Fruit fly (Drosophila melanogaster): ENCODE measurements around the gene Osi11.

Gene Osi11

DNA sequence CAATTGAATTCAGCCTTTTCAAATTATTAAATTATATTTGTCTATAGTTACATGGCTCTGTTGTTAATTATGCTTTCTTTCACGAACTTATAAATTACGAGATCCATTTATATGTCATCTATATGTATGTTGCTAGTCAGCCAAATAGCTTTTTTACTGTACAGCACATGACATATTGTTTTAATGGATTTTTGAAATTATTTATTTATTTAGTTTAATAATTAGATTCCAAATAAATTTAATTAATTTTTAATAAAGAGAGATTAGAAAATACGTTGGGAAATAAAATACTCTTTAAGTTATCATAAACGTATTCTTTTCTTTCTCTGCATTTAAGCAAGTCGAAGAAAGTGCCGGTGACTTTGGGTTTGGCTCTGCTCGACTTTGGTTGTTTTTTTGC lies 27.3 kb downstream of the Osi11 start (continued):
- TF ChIP-seq CG11695 (GFP tag; IDR thresholded peaks at IDR 0.05) (no peak), sob (GFP tag; IDR thresholded peaks at IDR 0.05) (no peak), CG12391 (tag; optimal IDR thresholded peaks at IDR 0.05) (peak; percentile 45), kay (GFP tag; optimal IDR thresholded peaks at IDR 0.05) (no peak), CG12236 (GFP tag; optimal IDR thresholded peaks at IDR 0.05) (no peak), CG7271 (tag; optimal IDR thresholded peaks at IDR 0.05) (no peak), Dad (GFP tag; optimal IDR thresholded peaks at IDR 0.05) (no peak), so (GFP tag; IDR thresholded peaks at IDR 0.05) (no peak), Doc2 (GFP tag; IDR thresholded peaks at IDR 0.05) (no peak), Scr (GFP tag; IDR thresholded peaks at IDR 0.05; ENCODE audit: partially characterized antibody) (no peak), btn (GFP tag; optimal IDR thresholded peaks at IDR 0.05) (no peak), CG31441 (GFP tag; IDR thresholded peaks at IDR 0.05) (peak; percentile 72), CG8089 (GFP tag; optimal IDR thresholded peaks at IDR 0.05) (no peak), CG13287 (GFP tag; IDR thresholded peaks at IDR 0.05; ENCODE audit: partially characterized antibody) (no peak), CG15696 (tag; optimal IDR thresholded peaks at IDR 0.05) (no peak), amos (GFP tag; IDR thresholded peaks at IDR 0.05; ENCODE audit: partially characterized antibody) (no peak), CG33557 (GFP tag; optimal IDR thresholded peaks at IDR 0.05) (no peak), onecut (GFP tag; IDR thresholded peaks at IDR 0.05) (no peak), CG7556 (GFP tag; optimal IDR thresholded peaks at IDR 0.05) (peak; percentile 47), Sox102F (GFP tag; optimal IDR thresholded peaks at IDR 0.05) (peak; percentile 72), Six4 (GFP tag; optimal IDR thresholded peaks at IDR 0.05) (no peak), nerfin-1 (tag; optimal IDR thresholded peaks at IDR 0.05) (peak; percentile 16), CG7786 (GFP tag; optimal IDR thresholded peaks at IDR 0.05) (no peak), Ets97D (GFP tag; optimal IDR thresholded peaks at IDR 0.05) (no peak), D19A (tag; optimal IDR thresholded peaks at IDR 0.05) (peak; percentile 52), grau (tag; optimal IDR thresholded peaks at IDR 0.05) (peak; percentile 35), Mrtf (GFP tag; IDR thresholded peaks at IDR 0.05) (no peak), D (optimal IDR thresholded peaks at IDR 0.05) (no peak), D (GFP tag; optimal IDR thresholded peaks at IDR 0.05) (peak; percentile 23), CG9727 (GFP tag; optimal IDR thresholded peaks at IDR 0.05) (no peak), rib (GFP tag; IDR thresholded peaks at IDR 0.05) (no peak), CG1647 (GFP tag; optimal IDR thresholded peaks at IDR 0.05) (no peak), dmrt99B (tag; optimal IDR thresholded peaks at IDR 0.05) (peak; percentile 70), CG12769 (tag; optimal IDR thresholded peaks at IDR 0.05) (no peak), CG4328 (GFP tag; optimal IDR thresholded peaks at IDR 0.05) (no peak), vvl (GFP tag; IDR thresholded peaks at IDR 0.05) (no peak), CG6254 (GFP tag; optimal IDR thresholded peaks at IDR 0.05) (peak; percentile 32), CTCF (GFP tag; optimal IDR thresholded peaks at IDR 0.05) (no peak), gro (GFP tag; optimal IDR thresholded peaks at IDR 0.05) (no peak), CG17361 (GFP tag; IDR thresholded peaks at IDR 0.05) (peak; percentile 82), Deaf1 (tag; optimal IDR thresholded peaks at IDR 0.05) (no peak), HmgD (GFP tag; optimal IDR thresholded peaks at IDR 0.05) (no peak), CG12071 (GFP tag; optimal IDR thresholded peaks at IDR 0.05) (no peak), CG4404 (GFP tag; IDR thresholded peaks at IDR 0.05) (no peak), grn (GFP tag; optimal IDR thresholded peaks at IDR 0.05) (no peak), CG42726 (GFP tag; IDR thresholded peaks at IDR 0.05; ENCODE audit: partially characterized antibody) (no peak), Nf-YB (GFP tag; optimal IDR thresholded peaks at IDR 0.05) (no peak), NFAT (GFP tag; IDR thresholded peaks at IDR 0.05) (no peak), CG6813 (GFP tag; optimal IDR thresholded peaks at IDR 0.05) (no peak), tna (GFP tag; IDR thresholded peaks at IDR 0.05; ENCODE audit: partially characterized antibody) (no peak), repo (GFP tag; optimal IDR thresholded peaks at IDR 0.05) (no peak), crc (GFP tag; optimal IDR thresholded peaks at IDR 0.05) (no peak), gfzf (GFP tag; optimal IDR thresholded peaks at IDR 0.05) (no peak)
